Worm (Caenorhabditis elegans) whole organism, L1 larva: ENCODE data around the gene C27B7.6.

ENCODE experiments used
- C04F5.9 ChIP-seq: sonication (generic microtip); optimal IDR thresholded peaks from 2 replicates; lab custom pipeline; 2016; ENCODE audit warnings: missing genetic modification characterization, missing compliant biosample characterization
- F16B12.6 ChIP-seq: fragments of 150-350 bp; optimal IDR thresholded peaks from 2 replicates; lab custom pipeline; 2014; ENCODE audit warnings: missing biosample characterization, missing genetic modification characterization
- aly-2 ChIP-seq: fragments of 150-350 bp; optimal IDR thresholded peaks from 2 replicates; lab custom pipeline; 2014; ENCODE audit warnings: missing biosample characterization, missing genetic modification characterization
- ceh-63 ChIP-seq: fragments of 200-800 bp; sonication (Bioruptor generic); optimal IDR thresholded peaks from 2 replicates; lab custom pipeline; 2018; ENCODE audit warnings: mild to moderate bottlenecking, missing genetic modification characterization, missing compliant biosample characterization
- ceh-8 ChIP-seq: fragments of 200-800 bp; sonication (Bioruptor generic); optimal IDR thresholded peaks from 2 replicates; lab custom pipeline; 2018; ENCODE audit warnings: mild to moderate bottlenecking, missing genetic modification characterization, moderate library complexity, missing compliant biosample characterization
- ceh-82 ChIP-seq, 3 experiments: fragments of 150-350 bp in 1 of 3; sonication (generic microtip) in 2 of 3; optimal IDR thresholded peaks; 2 replicates each; lab custom pipeline; 2014 to 2017; ENCODE audit warnings: missing biosample characterization in 3 of 3, missing genetic modification characterization in 3 of 3
- ceh-90 ChIP-seq: sonication (generic microtip); optimal IDR thresholded peaks from 2 replicates; lab custom pipeline; 2016; ENCODE audit warnings: missing genetic modification characterization, missing compliant biosample characterization
- dpl-1 ChIP-seq, 3 experiments: fragments of 150-350 bp in 2 of 3; sonication (generic microtip) in 1 of 3; optimal IDR thresholded peaks; 2 replicates each; lab custom pipeline; 2014 to 2017; ENCODE audit warnings: missing biosample characterization in 3 of 3, missing genetic modification characterization in 3 of 3, missing genetic modification reagents in 3 of 3
- dsc-1 ChIP-seq: sonication (generic microtip); optimal IDR thresholded peaks from 2 replicates; lab custom pipeline; 2016; ENCODE audit warnings: mild to moderate bottlenecking, missing genetic modification characterization, missing compliant biosample characterization
- efl-1 ChIP-seq, 4 experiments: fragments of 150-350 bp; optimal IDR thresholded peaks in 3 of 4; peaks in 1 of 4; 1 replicate in 1 of 4; 2 replicates in 3 of 4; lab custom pipeline; 2014; ENCODE audit warnings: missing biosample characterization in 2 of 4, missing genetic modification characterization in 2 of 4, missing genetic modification reagents in 2 of 4
- efl-3 ChIP-seq: fragments of 200-800 bp; sonication (Bioruptor generic); optimal IDR thresholded peaks from 2 replicates; lab custom pipeline; 2018; ENCODE audit warnings: mild to moderate bottlenecking, missing genetic modification characterization, missing compliant biosample characterization
- egl-13 ChIP-seq: sonication (generic microtip); optimal IDR thresholded peaks from 2 replicates; lab custom pipeline; 2016; ENCODE audit warnings: missing genotype, missing genetic modification reagents, missing genetic modification characterization, missing compliant biosample characterization
- egl-27 ChIP-seq, 2 experiments: fragments of 150-350 bp in 1 of 2; sonication (generic microtip); optimal IDR thresholded peaks; 3 replicates each; lab custom pipeline; 2017 to 2018; ENCODE audit warnings: missing biosample characterization in 2 of 2, missing genetic modification characterization in 2 of 2, missing genetic modification reagents in 2 of 2
- elt-2 ChIP-seq: sonication (generic microtip); optimal IDR thresholded peaks from 2 replicates; lab custom pipeline; 2016; ENCODE audit warnings: missing genetic modification characterization, mild to moderate bottlenecking, inconsistent platforms, missing compliant biosample characterization, missing genetic modification reagents
- ets-5 ChIP-seq: fragments of 200-800 bp; sonication (Bioruptor generic); IDR thresholded peaks from 2 replicates; pipeline ENCODE4 v1.3.6; 2022; ENCODE audit warnings: missing genetic modification characterization, missing compliant biosample characterization
- fkh-10 ChIP-seq: sonication (generic microtip); optimal IDR thresholded peaks from 2 replicates; lab custom pipeline; 2017; ENCODE audit warnings: missing biosample characterization, missing genetic modification reagents, missing genetic modification characterization
- fkh-4 ChIP-seq: sonication (generic microtip); optimal IDR thresholded peaks from 2 replicates; lab custom pipeline; 2016; ENCODE audit warnings: missing compliant biosample characterization, missing genetic modification characterization, borderline replicate concordance
- fkh-8 ChIP-seq: sonication (generic microtip); optimal IDR thresholded peaks from 2 replicates; lab custom pipeline; 2016; ENCODE audit warnings: mild to moderate bottlenecking, missing genetic modification characterization, missing compliant biosample characterization
- fos-1 ChIP-seq: fragments of 150-350 bp; optimal IDR thresholded peaks from 2 replicates; lab custom pipeline; 2014; ENCODE audit warnings: missing biosample characterization, missing genetic modification characterization
- hlh-17 ChIP-seq: fragments of 200-800 bp; sonication (Bioruptor generic); optimal IDR thresholded peaks from 2 replicates; lab custom pipeline; 2018; ENCODE audit warnings: missing genetic modification characterization, mild to moderate bottlenecking, missing compliant biosample characterization, moderate library complexity, borderline replicate concordance
- hpl-2 ChIP-seq: fragments of 150-350 bp; optimal IDR thresholded peaks from 2 replicates; lab custom pipeline; 2014; ENCODE audit warnings: missing biosample characterization, missing genetic modification reagents, missing genetic modification characterization
- irx-1 ChIP-seq: sonication (generic microtip); optimal IDR thresholded peaks from 2 replicates; lab custom pipeline; 2016; ENCODE audit warnings: missing genetic modification characterization, missing compliant biosample characterization
- lin-14 ChIP-seq: fragments of 200-800 bp; sonication (Bioruptor generic); optimal IDR thresholded peaks from 2 replicates; lab custom pipeline; 2018; ENCODE audit warnings: mild to moderate bottlenecking, missing genetic modification characterization, moderate library complexity, missing compliant biosample characterization
- lin-35 ChIP-seq, 2 experiments: fragments of 150-350 bp; optimal IDR thresholded peaks; 2 replicates each; lab custom pipeline; 2014; ENCODE audit warnings: missing biosample characterization in 2 of 2, missing genetic modification characterization in 2 of 2, missing genetic modification reagents in 2 of 2
- lin-39 ChIP-seq: fragments of 150-350 bp; optimal IDR thresholded peaks from 2 replicates; lab custom pipeline; 2014; ENCODE audit warnings: missing biosample characterization, missing genetic modification reagents, missing genetic modification characterization
- lsy-2 ChIP-seq, 2 experiments: fragments of 150-350 bp; optimal IDR thresholded peaks; 2 replicates each; lab custom pipeline; 2014; ENCODE audit warnings: missing biosample characterization in 2 of 2, missing genetic modification characterization in 2 of 2
- mab-9 ChIP-seq: fragments of 200-800 bp; sonication (Bioruptor generic); IDR thresholded peaks from 2 replicates; pipeline ENCODE4 v1.3.6; 2022; ENCODE audit warnings: missing genetic modification reagents, missing genetic modification characterization, missing compliant biosample characterization
- nhr-12 ChIP-seq: sonication (generic microtip); optimal IDR thresholded peaks from 2 replicates; lab custom pipeline; 2017; ENCODE audit warnings: missing biosample characterization, missing genetic modification characterization
- nhr-19 ChIP-seq: fragments of 200-800 bp; sonication (Bioruptor generic); conservative IDR thresholded peaks from 2 replicates; pipeline ENCODE4 v1.3.6; 2022; ENCODE audit warnings: missing genetic modification characterization, missing compliant biosample characterization
- nhr-20 ChIP-seq: sonication (generic microtip); optimal IDR thresholded peaks from 2 replicates; lab custom pipeline; 2016; ENCODE audit warnings: mild to moderate bottlenecking, missing genetic modification characterization, missing compliant biosample characterization
- nhr-237 ChIP-seq: fragments of 150-350 bp; optimal IDR thresholded peaks from 2 replicates; lab custom pipeline; 2014; ENCODE audit warnings: missing biosample characterization, missing genetic modification characterization
- nhr-28 ChIP-seq: fragments of 150-350 bp; optimal IDR thresholded peaks from 2 replicates; lab custom pipeline; 2014; ENCODE audit warnings: missing biosample characterization, missing genetic modification characterization
- nhr-47 ChIP-seq: sonication (generic microtip); optimal IDR thresholded peaks from 2 replicates; lab custom pipeline; 2016; ENCODE audit warnings: mild to moderate bottlenecking, missing genetic modification characterization, moderate library complexity, missing compliant biosample characterization
- nhr-76 ChIP-seq: sonication (generic microtip); optimal IDR thresholded peaks from 2 replicates; lab custom pipeline; 2017; ENCODE audit warnings: missing biosample characterization, missing genetic modification characterization
- nhr-77 ChIP-seq: fragments of 150-350 bp; optimal IDR thresholded peaks from 2 replicates; lab custom pipeline; 2014; ENCODE audit warnings: missing biosample characterization, missing genetic modification characterization
- nhr-84 ChIP-seq: sonication (generic microtip); optimal IDR thresholded peaks from 2 replicates; lab custom pipeline; 2017; ENCODE audit warnings: missing biosample characterization, missing genetic modification characterization
- pqm-1 ChIP-seq: sonication (generic microtip); optimal IDR thresholded peaks from 3 replicates; lab custom pipeline; 2017; ENCODE audit warnings: missing biosample characterization, missing genetic modification characterization
- rnt-1 ChIP-seq: sonication (generic microtip); optimal IDR thresholded peaks from 2 replicates; lab custom pipeline; 2016; ENCODE audit warnings: mild to moderate bottlenecking, missing genetic modification characterization, moderate library complexity, missing compliant biosample characterization
- snpc-4 ChIP-seq: fragments of 150-350 bp; optimal IDR thresholded peaks from 2 replicates; lab custom pipeline; 2014; ENCODE audit warnings: missing biosample characterization, missing genetic modification characterization
- snu-23 ChIP-seq: sonication (generic microtip); optimal IDR thresholded peaks from 2 replicates; lab custom pipeline; 2016; ENCODE audit warnings: missing genetic modification characterization, missing compliant biosample characterization
- sptf-1 ChIP-seq: fragments of 150-350 bp; optimal IDR thresholded peaks from 2 replicates; lab custom pipeline; 2014; ENCODE audit warnings: missing biosample characterization, missing genetic modification characterization
- swsn-7 ChIP-seq: sonication (generic microtip); optimal IDR thresholded peaks from 2 replicates; lab custom pipeline; 2016; ENCODE audit warnings: missing genetic modification characterization, missing compliant biosample characterization
- tbx-2 ChIP-seq: sonication (generic microtip); optimal IDR thresholded peaks from 2 replicates; lab custom pipeline; 2016; ENCODE audit warnings: missing genetic modification characterization, missing compliant biosample characterization
- unc-130 ChIP-seq: fragments of 150-350 bp; optimal IDR thresholded peaks from 2 replicates; lab custom pipeline; 2017; ENCODE audit warnings: missing biosample characterization, missing genetic modification characterization, inconsistent platforms
- unc-62 ChIP-seq: fragments of 150-350 bp; optimal IDR thresholded peaks from 2 replicates; lab custom pipeline; 2014; ENCODE audit warnings: missing biosample characterization, missing genetic modification reagents, missing genetic modification characterization
- unc-86 ChIP-seq: sonication (generic microtip); optimal IDR thresholded peaks from 2 replicates; lab custom pipeline; 2016; ENCODE audit warnings: missing genetic modification characterization, missing compliant biosample characterization
- unc-98 ChIP-seq: fragments of 200-800 bp; sonication (Bioruptor generic); IDR thresholded peaks from 2 replicates; pipeline ENCODE4 v1.3.6; 2022; ENCODE audit warnings: missing genetic modification characterization, missing compliant biosample characterization
- vab-15 ChIP-seq: sonication (generic microtip); optimal IDR thresholded peaks from 2 replicates; lab custom pipeline; 2017; ENCODE audit warnings: missing genotype, mild to moderate bottlenecking, missing genetic modification characterization, missing compliant biosample characterization
- zag-1 ChIP-seq: fragments of 150-350 bp; optimal IDR thresholded peaks from 2 replicates; lab custom pipeline; 2014; ENCODE audit warnings: missing biosample characterization, missing genetic modification characterization

Gene C27B7.6

ce11 chrIV:8866092-8866491, 40.1 kb downstream of the C27B7.6 start (continued):
- no peak for TF ChIP-seq unc-98 (GFP tag; lab: Robert Waterston, UW)

ce11 chrIV:8865343-8865742, 40.8 kb downstream of the C27B7.6 start, which contains the start of gene C09G9.1:
Gene C09G9.1 (minus strand): TSS chrIV:8865485.
- TF ChIP-seq nhr-77 (peak; percentile 11), nhr-19 (GFP tag; lab: Robert Waterston, UW) (no peak)
- TF ChIP-seq, all 84 proteins: peak for 1

ce11 chrIV:8864672-8865071, 41.5 kb downstream of the C27B7.6 start:
- TF ChIP-seq egl-27 (tag; optimal IDR thresholded peaks at IDR 0.05; lab: Kevin White, UChicago) (no peak), ceh-8 (GFP tag; lab: Kevin White, UChicago) (no peak), efl-3 (GFP tag; lab: Kevin White, UChicago) (no peak), nhr-47 (tag; lab: Kevin White, UChicago) (no peak), dsc-1 (tag; lab: Kevin White, UChicago) (no peak), sptf-1 (no peak), mab-9 (GFP tag; lab: Robert Waterston, UW) (no peak), egl-13 (tag; lab: Kevin White, UChicago) (no peak), rnt-1 (tag; lab: Kevin White, UChicago) (no peak), nhr-77 (no peak), unc-130 (tag; lab: Kevin White, UChicago) (no peak), fkh-8 (tag; lab: Kevin White, UChicago) (no peak), fkh-10 (GFP tag; lab: Kevin White, UChicago) (no peak), nhr-76 (tag; lab: Kevin White, UChicago) (no peak), nhr-19 (GFP tag; lab: Robert Waterston, UW) (0 out of 2 replicates have a peak, but pooled peaks have one; percentile 14), snu-23 (GFP tag; lab: Kevin White, UChicago) (peak; percentile 28), nhr-84 (no peak), efl-1 (optimal IDR thresholded peaks at IDR 0.05; lab: Kevin White, UChicago) (no peak), efl-1 (GFP tag; optimal IDR thresholded peaks at IDR 0.05 in 1 of 2; lab: Kevin White, UChicago) (peak in 1 of 2 experiments; percentile 71), unc-98 (GFP tag; lab: Robert Waterston, UW) (no peak), lin-35 (GFP tag; optimal IDR thresholded peaks at IDR 0.05; lab: Kevin White, UChicago) (peak in 1 of 2 experiments; percentile 33), snpc-4 (no peak), vab-15 (tag; lab: Kevin White, UChicago) (no peak), lin-14 (GFP tag; lab: Kevin White, UChicago) (peak; percentile 46), C04F5.9 (tag; lab: Kevin White, UChicago) (no peak), unc-86 (tag; lab: Kevin White, UChicago) (no peak), lsy-2 (tag; optimal IDR thresholded peaks at IDR 0.05; lab: Kevin White, UChicago) (no peak), lin-39 (no peak), pqm-1 (tag; lab: Kevin White, UChicago) (no peak), irx-1 (tag; lab: Kevin White, UChicago) (no peak), ets-5 (GFP tag; lab: Robert Waterston, UW) (no peak), ceh-82 (tag; optimal IDR thresholded peaks at IDR 0.05; lab: Kevin White, UChicago) (no peak), unc-62 (GFP tag; lab: Kevin White, UChicago) (no peak), fos-1 (tag; lab: Kevin White, UChicago) (no peak), F16B12.6 (tag; lab: Kevin White, UChicago) (no peak), nhr-237 (tag; lab: Kevin White, UChicago) (no peak), aly-2 (tag; lab: Kevin White, UChicago) (no peak), swsn-7 (no peak), ceh-90 (tag; lab: Kevin White, UChicago) (no peak), nhr-20 (tag; lab: Kevin White, UChicago) (peak; percentile 12), elt-2 (tag; lab: Kevin White, UChicago) (no peak), nhr-12 (no peak), hlh-17 (GFP tag; lab: Kevin White, UChicago) (no peak), nhr-28 (no peak), ceh-63 (no peak), hpl-2 (no peak), tbx-2 (no peak), fkh-4 (tag; lab: Kevin White, UChicago) (no peak), zag-1 (tag; lab: Kevin White, UChicago) (no peak), dpl-1 (GFP tag; optimal IDR thresholded peaks at IDR 0.05; lab: Kevin White, UChicago) (no peak)
